Worm (Caenorhabditis elegans): ENCODE data around the gene hpo-26.

DNA sequence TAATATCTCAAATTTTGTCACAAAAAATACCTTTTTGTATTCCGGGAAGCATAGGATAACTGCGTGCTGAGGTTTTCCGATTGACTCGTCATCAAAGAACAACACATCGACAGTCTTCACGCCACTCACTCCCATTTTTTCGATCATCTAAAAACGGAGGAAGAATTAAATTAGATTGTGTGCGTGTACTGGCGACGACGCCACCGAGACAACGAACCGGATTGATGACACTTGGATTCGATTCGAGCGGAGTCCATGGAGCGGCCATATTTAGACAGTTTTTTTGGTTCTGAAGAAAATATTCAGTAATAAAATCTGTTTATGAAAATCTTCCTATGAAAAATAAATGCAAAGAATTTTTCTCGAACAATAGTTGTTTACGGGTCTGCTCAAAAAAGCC is 21.7 kb downstream of the hpo-26 start, which contains the start of gene ubh-1:
- TF ChIP-seq nhr-12 (tag; optimal IDR thresholded peaks at IDR 0.05) (no peak), mdl-1 (tag; optimal IDR thresholded peaks at IDR 0.05) (no peak), unc-62 (GFP tag; optimal IDR thresholded peaks at IDR 0.05) (no peak), ceh-82 (tag; optimal IDR thresholded peaks at IDR 0.05) (no peak), nhr-25 (tag; optimal IDR thresholded peaks at IDR 0.05) (no peak), nhr-77 (tag; optimal IDR thresholded peaks at IDR 0.05) (no peak), jun-1 (tag; optimal IDR thresholded peaks at IDR 0.05) (no peak)
